Fruit fly (Drosophila melanogaster) whole organism, embryonic: Measurements from ENCODE around the gene Atu.

Source experiments
- Atf6 ChIP-seq: fragments of 200-800 bp; sonication (Bioruptor generic); IDR thresholded peaks from 2 replicates; pipeline ENCODE4 v1.3.6; 2022; ENCODE audit warnings: missing biosample characterization, missing genetic modification characterization
- BEAF-32 ChIP-seq: fragments of 200-800 bp; sonication (Bioruptor generic); optimal IDR thresholded peaks from 3 replicates; lab custom pipeline; 2017; ENCODE audit warnings: missing biosample characterization, missing genetic modification characterization, mild to moderate bottlenecking, moderate library complexity, missing genetic modification reagents
- CG10147 ChIP-seq: fragments of 200-800 bp; sonication (Bioruptor generic); optimal IDR thresholded peaks from 2 replicates; lab custom pipeline; 2019; ENCODE audit warnings: missing biosample characterization, mild to moderate bottlenecking, missing genetic modification characterization, moderate library complexity
- CG10543 ChIP-seq: fragments of 200-800 bp; sonication (Bioruptor generic); optimal IDR thresholded peaks from 3 replicates; lab custom pipeline; 2017; ENCODE audit warnings: missing biosample characterization, mild to moderate bottlenecking, missing genetic modification characterization, moderate library complexity
- CG11723 ChIP-seq: fragments of 200-800 bp; sonication (Bioruptor generic); optimal IDR thresholded peaks from 2 replicates; lab custom pipeline; 2017; ENCODE audit warnings: missing biosample characterization, mild to moderate bottlenecking, missing genetic modification characterization
- CG12219 ChIP-seq: fragments of 200-800 bp; sonication (Bioruptor generic); optimal IDR thresholded peaks from 3 replicates; lab custom pipeline; 2018; ENCODE audit warnings: missing biosample characterization, mild to moderate bottlenecking, missing genetic modification characterization
- CG12236 ChIP-seq: fragments of 200-800 bp; sonication (Bioruptor generic); optimal IDR thresholded peaks from 2 replicates; lab custom pipeline; 2016; ENCODE audit warnings: missing biosample characterization, missing genetic modification characterization
- CG1529 ChIP-seq: fragments of 200-800 bp; sonication (Bioruptor generic); optimal IDR thresholded peaks from 3 replicates; lab custom pipeline; 2018; ENCODE audit warnings: missing biosample characterization, missing genetic modification characterization
- CG15514 ChIP-seq: fragments of 200-800 bp; sonication (Bioruptor generic); optimal IDR thresholded peaks from 3 replicates; lab custom pipeline; 2017; ENCODE audit warnings: missing biosample characterization, missing genetic modification characterization, mild to moderate bottlenecking, moderate library complexity, missing genetic modification reagents
- CG17385 ChIP-seq: fragments of 200-800 bp; sonication (Bioruptor generic); optimal IDR thresholded peaks from 3 replicates; lab custom pipeline; 2018; ENCODE audit warnings: missing biosample characterization, mild to moderate bottlenecking, missing genetic modification characterization
- CG2116 ChIP-seq: fragments of 200-800 bp; sonication (Bioruptor generic); optimal IDR thresholded peaks from 3 replicates; lab custom pipeline; 2018; ENCODE audit warnings: missing biosample characterization, mild to moderate bottlenecking, missing genetic modification characterization
- CG2202 ChIP-seq: fragments of 200-800 bp; sonication (Bioruptor generic); optimal IDR thresholded peaks from 2 replicates; lab custom pipeline; 2018; ENCODE audit warnings: missing biosample characterization, mild to moderate bottlenecking, missing genetic modification characterization
- CG2875 ChIP-seq: fragments of 200-800 bp; sonication (Bioruptor generic); optimal IDR thresholded peaks from 2 replicates; lab custom pipeline; 2017; ENCODE audit warnings: missing biosample characterization, mild to moderate bottlenecking, missing genetic modification characterization, missing genetic modification reagents
- CG32532 ChIP-seq: fragments of 200-800 bp; sonication (Bioruptor generic); IDR thresholded peaks from 2 replicates; pipeline ENCODE4 v1.3.6; 2022; ENCODE audit warnings: missing biosample characterization, missing genetic modification characterization
- CG34376 ChIP-seq: fragments of 200-800 bp; sonication (Bioruptor generic); optimal IDR thresholded peaks from 2 replicates; lab custom pipeline; 2018; ENCODE audit warnings: missing biosample characterization, mild to moderate bottlenecking, missing genetic modification characterization
- CG34422 ChIP-seq: fragments of 200-800 bp; sonication (Bioruptor generic); IDR thresholded peaks from 3 replicates; pipeline ENCODE4 v1.3.6; 2022; ENCODE audit warnings: missing biosample characterization, missing genetic modification characterization
- CG5245 ChIP-seq: fragments of 200-800 bp; sonication (Bioruptor generic); optimal IDR thresholded peaks from 3 replicates; lab custom pipeline; 2016; ENCODE audit warnings: missing biosample characterization, missing genetic modification characterization
- CG7357 ChIP-seq: fragments of 200-800 bp; sonication (Bioruptor generic); IDR thresholded peaks from 3 replicates; pipeline ENCODE4 v1.3.6; 2022; ENCODE audit warnings: missing biosample characterization, missing genetic modification characterization
- CG7372 ChIP-seq: fragments of 200-800 bp; sonication (Bioruptor generic); IDR thresholded peaks from 2 replicates; pipeline ENCODE4 v1.3.6; 2022; ENCODE audit warnings: missing biosample characterization, missing genetic modification characterization
- CG7556 ChIP-seq: fragments of 200-800 bp; sonication (Bioruptor generic); optimal IDR thresholded peaks from 2 replicates; lab custom pipeline; 2017; ENCODE audit warnings: missing biosample characterization, mild to moderate bottlenecking, missing genetic modification characterization
- CG8359 ChIP-seq: fragments of 200-800 bp; sonication (Bioruptor generic); optimal IDR thresholded peaks from 2 replicates; lab custom pipeline; 2017; ENCODE audit warnings: missing biosample characterization, mild to moderate bottlenecking, missing genetic modification characterization, borderline replicate concordance
- CG9727 ChIP-seq: fragments of 200-800 bp; sonication (Bioruptor generic); optimal IDR thresholded peaks from 3 replicates; lab custom pipeline; 2017; ENCODE audit warnings: missing biosample characterization, mild to moderate bottlenecking, missing genetic modification characterization
- CTCF ChIP-seq: fragments of 200-800 bp; sonication (Bioruptor generic); optimal IDR thresholded peaks from 2 replicates; lab custom pipeline; 2017; ENCODE audit warnings: missing biosample characterization, mild to moderate bottlenecking, missing genetic modification characterization, moderate library complexity
- CoRest ChIP-seq: fragments of 200-800 bp; sonication (Bioruptor generic); optimal IDR thresholded peaks from 3 replicates; lab custom pipeline; 2018; ENCODE audit warnings: missing biosample characterization, mild to moderate bottlenecking, missing genetic modification characterization, moderate library complexity
- D19A ChIP-seq: fragments of 200-800 bp; optimal IDR thresholded peaks from 3 replicates; lab custom pipeline; 2019; ENCODE audit warnings: missing biosample characterization, mild to moderate bottlenecking, missing genetic modification characterization, moderate library complexity
- Dref ChIP-seq: fragments of 200-800 bp; sonication (Bioruptor generic); IDR thresholded peaks from 2 replicates; pipeline ENCODE4 v1.3.6; 2022; ENCODE audit warnings: missing biosample characterization, missing genetic modification characterization
- Elba2 ChIP-seq: fragments of 200-800 bp; sonication (Bioruptor generic); optimal IDR thresholded peaks from 3 replicates; lab custom pipeline; 2016; ENCODE audit warnings: missing biosample characterization, missing genetic modification characterization
- Fer1 ChIP-seq: fragments of 200-800 bp; sonication (Bioruptor generic); optimal IDR thresholded peaks from 2 replicates; lab custom pipeline; 2017; ENCODE audit warnings: missing biosample characterization, mild to moderate bottlenecking, missing genetic modification characterization
- GATAe ChIP-seq: fragments of 200-800 bp; sonication (Bioruptor generic); conservative IDR thresholded peaks from 2 replicates; pipeline ENCODE4 v1.3.6; 2022; ENCODE audit warnings: missing biosample characterization, missing genetic modification characterization
- Hr3 ChIP-seq: fragments of 200-800 bp; sonication (Bioruptor generic); optimal IDR thresholded peaks from 3 replicates; lab custom pipeline; 2016; ENCODE audit warnings: missing biosample characterization, missing genetic modification characterization
- Mes4 ChIP-seq: fragments of 200-800 bp; sonication (Bioruptor generic); optimal IDR thresholded peaks from 2 replicates; lab custom pipeline; 2016; ENCODE audit warnings: missing biosample characterization, missing genetic modification characterization
- NC2β ChIP-seq: fragments of 200-800 bp; sonication (Bioruptor generic); optimal IDR thresholded peaks from 2 replicates; lab custom pipeline; 2016; ENCODE audit warnings: missing biosample characterization, missing genetic modification characterization
- NK7.1 ChIP-seq: fragments of 200-800 bp; sonication (Bioruptor generic); optimal IDR thresholded peaks from 3 replicates; lab custom pipeline; 2016; ENCODE audit warnings: missing biosample characterization, missing genetic modification characterization
- PHDP ChIP-seq: fragments of 200-800 bp; sonication (Bioruptor generic); optimal IDR thresholded peaks from 3 replicates; lab custom pipeline; 2018; ENCODE audit warnings: missing biosample characterization, mild to moderate bottlenecking, missing genetic modification characterization, moderate library complexity
- Ptx1 ChIP-seq: fragments of 200-800 bp; sonication (Bioruptor generic); IDR thresholded peaks from 2 replicates; pipeline ENCODE4 v1.3.6; 2022; ENCODE audit warnings: missing biosample characterization, missing genetic modification characterization
- Ravus ChIP-seq: fragments of 200-800 bp; sonication (Bioruptor generic); IDR thresholded peaks from 2 replicates; pipeline ENCODE4 v1.3.6; 2022; ENCODE audit warnings: missing biosample characterization, missing genetic modification characterization
- TFAM ChIP-seq: fragments of 200-800 bp; sonication (Bioruptor generic); optimal IDR thresholded peaks from 2 replicates; lab custom pipeline; 2017; ENCODE audit warnings: missing biosample characterization, missing genetic modification characterization, inconsistent platforms
- bigmax ChIP-seq: fragments of 200-800 bp; sonication (Bioruptor generic); optimal IDR thresholded peaks from 2 replicates; lab custom pipeline; 2018; ENCODE audit warnings: missing biosample characterization, mild to moderate bottlenecking, missing genetic modification characterization
- br ChIP-seq: fragments of >200 bp; optimal IDR thresholded peaks from 2 replicates; lab custom pipeline; 2017
- corto ChIP-seq: fragments of 200-800 bp; sonication (Bioruptor generic); optimal IDR thresholded peaks from 2 replicates; lab custom pipeline; 2016; ENCODE audit warnings: missing biosample characterization, mild to moderate bottlenecking, missing genetic modification characterization, moderate library complexity
- croc ChIP-seq: fragments of 200-800 bp; sonication (Bioruptor generic); conservative IDR thresholded peaks from 3 replicates; pipeline ENCODE4 v1.3.6; 2022; ENCODE audit warnings: missing biosample characterization, missing genetic modification characterization
- dpn ChIP-seq, 2 experiments: fragments of 200-800 bp; sonication (Bioruptor generic); optimal IDR thresholded peaks; 3 replicates each; lab custom pipeline; 2016; ENCODE audit warnings: missing biosample characterization in 2 of 2, missing genetic modification characterization in 2 of 2
- eve ChIP-seq, 2 experiments: fragments of >200 bp; optimal IDR thresholded peaks; 2 replicates each; lab custom pipeline; 2017; ENCODE audit warnings: missing biosample characterization in 2 of 2, missing genetic modification characterization in 2 of 2
- gro ChIP-seq: fragments of 200-800 bp; sonication (Bioruptor generic); optimal IDR thresholded peaks from 2 replicates; lab custom pipeline; 2016; ENCODE audit warnings: missing biosample characterization, missing genetic modification characterization
- insv ChIP-seq, 2 experiments: fragments of 200-800 bp; sonication (Bioruptor generic); optimal IDR thresholded peaks; 3 replicates each; lab custom pipeline; 2016 to 2018; ENCODE audit warnings: missing biosample characterization in 2 of 2, missing genetic modification characterization in 2 of 2
- jumu ChIP-seq: fragments of 200-800 bp; sonication (Bioruptor generic); optimal IDR thresholded peaks from 3 replicates; lab custom pipeline; 2016; ENCODE audit warnings: missing biosample characterization, missing genetic modification characterization
- nom ChIP-seq: fragments of 200-800 bp; sonication (Bioruptor generic); optimal IDR thresholded peaks from 2 replicates; lab custom pipeline; 2017; ENCODE audit warnings: missing biosample characterization, missing genetic modification characterization, mild to moderate bottlenecking, moderate library complexity, missing genetic modification reagents
- sc ChIP-seq, 3 experiments: fragments of >200 bp in 2 of 3; fragments of 200-800 bp in 1 of 3; sonication (Bioruptor generic) in 1 of 3; optimal IDR thresholded peaks; 2 replicates in 2 of 3; 3 replicates in 1 of 3; lab custom pipeline; 2017; ENCODE audit warnings: mild to moderate bottlenecking in 1 of 3, missing biosample characterization in 1 of 3, missing genetic modification characterization in 1 of 3, missing genetic modification reagents in 1 of 3
- sqz ChIP-seq: fragments of 200-800 bp; sonication (Bioruptor generic); optimal IDR thresholded peaks from 3 replicates; lab custom pipeline; 2018; ENCODE audit warnings: missing biosample characterization, mild to moderate bottlenecking, missing genetic modification characterization
- sug ChIP-seq: fragments of 200-800 bp; optimal IDR thresholded peaks from 2 replicates; lab custom pipeline; 2019; ENCODE audit warnings: missing biosample characterization, mild to moderate bottlenecking, missing genetic modification characterization, moderate library complexity
- trh ChIP-seq: fragments of 200-800 bp; sonication (Bioruptor generic); optimal IDR thresholded peaks from 2 replicates; lab custom pipeline; 2016; ENCODE audit warnings: missing biosample characterization, missing genetic modification characterization

The Atu gene

DNA sequence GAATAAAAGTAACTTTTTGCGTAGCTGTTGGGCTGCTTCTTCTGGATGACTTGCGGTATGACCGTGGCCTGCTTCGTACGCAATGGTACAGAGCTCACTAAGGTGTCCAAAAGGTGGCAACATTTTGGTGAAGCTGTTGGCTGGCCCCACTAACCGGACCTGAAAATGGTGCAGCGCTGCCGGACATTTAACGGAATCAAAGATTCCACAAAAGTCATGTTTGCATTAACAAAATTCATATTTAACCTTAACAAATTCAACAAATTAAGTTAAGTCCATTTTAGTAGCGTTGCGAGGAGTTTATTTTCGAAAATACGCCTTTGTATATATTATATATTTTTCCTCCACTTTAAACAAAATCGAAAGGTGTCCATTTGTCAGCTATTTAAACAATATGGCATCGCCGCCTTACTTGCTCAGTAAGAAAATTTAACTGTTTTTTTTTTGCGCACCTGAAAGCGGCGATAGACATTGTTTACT lies 12.1 kb upstream of the Atu start, which contains the start of the genes kra and SecS (continued):
- TF ChIP-seq TFAM (no peak), Fer1 (GFP tag; lab: Kevin White, UChicago) (peak; percentile 68), CG8359 (GFP tag; lab: Kevin White, UChicago) (no peak), CG32532 (no peak), CG9727 (GFP tag; lab: Kevin White, UChicago) (peak; percentile 48), Ravus (no peak), CTCF (GFP tag; lab: Kevin White, UChicago) (peak; percentile 60), corto (GFP tag; lab: Kevin White, UChicago) (peak; percentile 45), CG34422 (GFP tag; lab: Robert Waterston, UW) (no peak), CG7357 (GFP tag; lab: Robert Waterston, UW) (no peak), CG1529 (peak; percentile 31), gro (no peak), CG2116 (peak; percentile 78), Atf6 (GFP tag; lab: Robert Waterston, UW) (no peak), CG34376 (GFP tag; lab: Kevin White, UChicago) (no peak), CG12236 (GFP tag; lab: Kevin White, UChicago) (no peak), CG12219 (GFP tag; lab: Kevin White, UChicago) (no peak), sug (tag; lab: Kevin White, UChicago) (peak; percentile 37), CG10147 (GFP tag; lab: Kevin White, UChicago) (peak; percentile 54), Elba2 (GFP tag; lab: Kevin White, UChicago) (peak; percentile 81), dpn (GFP tag; optimal IDR thresholded peaks at IDR 0.05; lab: Kevin White, UChicago) (peak; percentile 67 to 68), D19A (tag; lab: Kevin White, UChicago) (peak; percentile 30), sqz (no peak), BEAF-32 (GFP tag; lab: Kevin White, UChicago) (peak; percentile 59), insv (GFP tag; optimal IDR thresholded peaks at IDR 0.05; lab: Kevin White, UChicago) (peak in 1 of 2 experiments; percentile 44), NK7.1 (no peak), NC2β (GFP tag; lab: Kevin White, UChicago) (peak; percentile 40), trh (GFP tag; lab: Kevin White, UChicago) (peak; percentile 35), bigmax (GFP tag; lab: Kevin White, UChicago) (peak; percentile 53), CG17385 (GFP tag; lab: Kevin White, UChicago) (peak; percentile 48), eve (GFP tag; optimal IDR thresholded peaks at IDR 0.05; lab: Kevin White, UChicago) (no peak), br (no peak), CG11723 (GFP tag; lab: Kevin White, UChicago) (peak; percentile 57), CG10543 (GFP tag; lab: Kevin White, UChicago) (no peak), CG15514 (GFP tag; lab: Kevin White, UChicago) (peak; percentile 83), CG2202 (tag; lab: Kevin White, UChicago) (no peak), CG5245 (GFP tag; lab: Kevin White, UChicago) (peak; percentile 49), Dref (no peak), sc (optimal IDR thresholded peaks at IDR 0.05; lab: Kevin White, UChicago) (no peak), sc (GFP tag; optimal IDR thresholded peaks at IDR 0.05; lab: Kevin White, UChicago) (no peak), Mes4 (GFP tag; lab: Kevin White, UChicago) (no peak), Ptx1 (GFP tag; lab: Robert Waterston, UW) (no peak), CoRest (tag; lab: Kevin White, UChicago) (peak; percentile 79), CG2875 (GFP tag; lab: Kevin White, UChicago) (peak; percentile 35), Hr3 (GFP tag; lab: Kevin White, UChicago) (peak; percentile 66), CG7556 (GFP tag; lab: Kevin White, UChicago) (peak; percentile 62), PHDP (tag; lab: Kevin White, UChicago) (peak; percentile 59), nom (GFP tag; lab: Kevin White, UChicago) (peak; percentile 1), CG7372 (GFP tag; lab: Robert Waterston, UW) (no peak), croc (GFP tag; lab: Robert Waterston, UW) (no peak), jumu (GFP tag; lab: Kevin White, UChicago) (peak; percentile 48), GATAe (no peak)
